Worm (Caenorhabditis elegans) whole organism, early embryonic: ENCODE results near the gene C08F1.8.

Experiments
- B0310.2 ChIP-seq: sonication (generic microtip); optimal IDR thresholded peaks from 2 replicates; lab custom pipeline; 2016; ENCODE audit warnings: mild to moderate bottlenecking, missing genetic modification characterization, missing compliant biosample characterization
- ceh-13 ChIP-seq: fragments of 200-800 bp; sonication (Bioruptor generic); optimal IDR thresholded peaks from 2 replicates; lab custom pipeline; 2018; ENCODE audit warnings: mild to moderate bottlenecking, missing genetic modification characterization, missing compliant biosample characterization
- scrt-1 ChIP-seq: fragments of 200-800 bp; sonication (Bioruptor generic); IDR thresholded peaks from 2 replicates; pipeline ENCODE4 v1.3.6; 2022; ENCODE audit warnings: missing genetic modification characterization, missing compliant biosample characterization
- sea-1 ChIP-seq: fragments of 200-800 bp; sonication (Bioruptor generic); conservative IDR thresholded peaks from 2 replicates; pipeline ENCODE4 v1.3.6; 2022; ENCODE audit warnings: missing genetic modification characterization, missing compliant biosample characterization
- tra-4 ChIP-seq: sonication (generic microtip); optimal IDR thresholded peaks from 2 replicates; lab custom pipeline; 2017; ENCODE audit warnings: missing genetic modification characterization, missing compliant biosample characterization

DNA sequence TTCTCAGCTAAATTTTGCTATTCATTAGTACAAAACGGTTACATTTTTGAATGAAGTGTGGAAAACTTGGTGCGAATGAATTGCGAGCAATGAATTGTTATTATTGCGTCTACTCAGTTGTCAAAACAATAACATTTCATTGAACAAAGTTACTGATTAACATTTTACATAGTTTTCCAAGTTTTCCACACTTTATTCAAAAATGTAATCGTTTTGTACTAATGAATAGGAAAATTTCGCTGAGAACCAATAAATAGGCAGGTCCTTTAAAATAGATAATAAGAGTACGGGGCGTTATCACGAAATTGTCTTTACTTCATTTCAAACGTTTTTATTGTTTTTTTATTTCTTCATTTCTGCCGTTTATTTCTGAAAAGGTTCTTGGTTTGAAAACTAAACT, 25.6 kb downstream of the C08F1.8 start, which contains the start of gene math-4:
- no peak for TF ChIP-seq sea-1 (GFP tag; lab: Robert Waterston, UW)
- TF ChIP-seq tra-4 (tag; lab: Kevin White, UChicago) = no peak
- no peak for TF ChIP-seq scrt-1 (GFP tag; lab: Robert Waterston, UW)
- no peak for TF ChIP-seq B0310.2
- no peak for TF ChIP-seq ceh-13 (GFP tag; lab: Kevin White, UChicago)
